Worm (Caenorhabditis elegans) whole organism, late embryonic: ENCODE results near the gene rin-1.

Source experiments
- ceh-6 ChIP-seq: fragments of 200-800 bp; sonication (Bioruptor generic); optimal IDR thresholded peaks from 2 replicates; lab custom pipeline; 2018; ENCODE audit warnings: mild to moderate bottlenecking, missing genetic modification characterization, missing compliant biosample characterization
- ets-4 ChIP-seq: sonication (generic microtip); optimal IDR thresholded peaks from 2 replicates; lab custom pipeline; 2016; ENCODE audit warnings: missing genetic modification characterization, missing compliant biosample characterization
- lim-6 ChIP-seq: sonication (generic microtip); optimal IDR thresholded peaks from 2 replicates; lab custom pipeline; 2016; ENCODE audit warnings: missing genetic modification characterization, missing compliant biosample characterization
- lin-11 ChIP-seq: fragments of 200-800 bp; sonication (Bioruptor generic); optimal IDR thresholded peaks from 2 replicates; lab custom pipeline; 2018; ENCODE audit warnings: mild to moderate bottlenecking, missing genetic modification characterization, missing compliant biosample characterization
- pag-3 ChIP-seq: sonication (generic microtip); optimal IDR thresholded peaks from 2 replicates; lab custom pipeline; 2016; ENCODE audit warnings: missing compliant biosample characterization, missing genetic modification characterization, borderline replicate concordance
- sox-4 ChIP-seq: sonication (generic microtip); optimal IDR thresholded peaks from 2 replicates; lab custom pipeline; 2017; ENCODE audit warnings: mild to moderate bottlenecking, missing genetic modification characterization, inconsistent platforms, missing compliant biosample characterization
- tbx-2 ChIP-seq: sonication (generic microtip); optimal IDR thresholded peaks from 2 replicates; lab custom pipeline; 2016; ENCODE audit warnings: missing genetic modification characterization, missing compliant biosample characterization
- ztf-16 ChIP-seq: sonication (generic microtip); optimal IDR thresholded peaks from 2 replicates; lab custom pipeline; 2017; ENCODE audit warnings: missing genetic modification characterization, missing compliant biosample characterization

DNA sequence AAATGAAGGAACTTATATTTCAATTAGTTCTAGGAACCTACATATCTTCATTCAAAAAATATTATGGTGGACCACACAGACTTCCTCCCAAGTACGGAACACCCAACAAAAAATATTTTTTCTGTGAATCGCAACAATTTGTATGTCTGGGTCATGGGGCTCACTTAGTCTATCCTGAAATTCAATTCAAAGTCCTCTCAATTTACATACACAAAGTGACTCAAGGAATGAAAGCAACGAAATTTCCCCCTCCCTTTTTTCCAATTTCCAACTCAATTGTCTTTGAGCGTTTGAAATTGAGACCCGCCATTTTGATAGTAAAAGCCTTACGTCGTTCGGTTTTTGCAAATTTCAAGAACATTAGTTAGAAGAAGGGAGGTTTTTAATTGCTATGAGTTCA is 44.0 kb upstream of the rin-1 start:
- TF ChIP-seq lim-6 (tag; lab: Kevin White, UChicago) (no peak), lin-11 (no peak), sox-4 (tag; lab: Kevin White, UChicago) (no peak), ceh-6 (GFP tag; lab: Kevin White, UChicago) (no peak), tbx-2 (tag; lab: Kevin White, UChicago) (no peak), ets-4 (tag; lab: Kevin White, UChicago) (no peak), pag-3 (tag; lab: Kevin White, UChicago) (no peak), ztf-16 (no peak)
